Fruit fly (Drosophila melanogaster) whole organism, embryonic: Measurements from ENCODE around the gene Ada2a.

ENCODE experiments used
- Ada2b ChIP-seq: fragments of 200-800 bp; sonication (Bioruptor generic); IDR thresholded peaks from 2 replicates; pipeline ENCODE4 v1.3.6; 2022; ENCODE audit warnings: missing biosample characterization, missing genetic modification characterization
- Atf-2 ChIP-seq: fragments of 200-800 bp; sonication (Bioruptor generic); optimal IDR thresholded peaks from 2 replicates; lab custom pipeline; 2016; ENCODE audit warnings: missing biosample characterization, missing genetic modification characterization
- Atf6 ChIP-seq: fragments of 200-800 bp; sonication (Bioruptor generic); IDR thresholded peaks from 2 replicates; pipeline ENCODE4 v1.3.6; 2022; ENCODE audit warnings: missing biosample characterization, missing genetic modification characterization
- CG10209 ChIP-seq: fragments of 200-800 bp; sonication (Bioruptor generic); optimal IDR thresholded peaks from 3 replicates; lab custom pipeline; 2017; ENCODE audit warnings: missing biosample characterization, mild to moderate bottlenecking, missing genetic modification characterization, missing genetic modification reagents
- CG10366 ChIP-seq: fragments of 200-800 bp; sonication (Bioruptor generic); IDR thresholded peaks from 2 replicates; pipeline ENCODE4 v1.3.6; 2022; ENCODE audit warnings: missing biosample characterization, missing genetic modification characterization
- CG12155 ChIP-seq: fragments of 200-800 bp; sonication (Bioruptor generic); optimal IDR thresholded peaks from 3 replicates; lab custom pipeline; 2016; ENCODE audit warnings: missing biosample characterization, missing genetic modification characterization
- CG12219 ChIP-seq: fragments of 200-800 bp; sonication (Bioruptor generic); optimal IDR thresholded peaks from 3 replicates; lab custom pipeline; 2018; ENCODE audit warnings: missing biosample characterization, mild to moderate bottlenecking, missing genetic modification characterization
- CG12942 ChIP-seq: fragments of 200-800 bp; sonication (Bioruptor generic); optimal IDR thresholded peaks from 3 replicates; lab custom pipeline; 2016; ENCODE audit warnings: missing biosample characterization, missing genetic modification characterization
- CG13775 ChIP-seq: fragments of 200-800 bp; sonication (Bioruptor generic); optimal IDR thresholded peaks from 3 replicates; lab custom pipeline; 2017; ENCODE audit warnings: missing biosample characterization, mild to moderate bottlenecking, missing genetic modification characterization
- CG13894 ChIP-seq: fragments of 200-800 bp; sonication (Bioruptor generic); optimal IDR thresholded peaks from 3 replicates; lab custom pipeline; 2018; ENCODE audit warnings: missing biosample characterization, mild to moderate bottlenecking, missing genetic modification characterization, moderate library complexity
- CG14014 ChIP-seq: fragments of 200-800 bp; sonication (Bioruptor generic); IDR thresholded peaks from 2 replicates; pipeline ENCODE4 v1.3.6; 2022; ENCODE audit warnings: missing biosample characterization, missing genetic modification characterization
- CG15514 ChIP-seq: fragments of 200-800 bp; sonication (Bioruptor generic); optimal IDR thresholded peaks from 3 replicates; lab custom pipeline; 2017; ENCODE audit warnings: missing biosample characterization, missing genetic modification characterization, mild to moderate bottlenecking, moderate library complexity, missing genetic modification reagents
- CG18619 ChIP-seq: fragments of 200-800 bp; sonication (Bioruptor generic); optimal IDR thresholded peaks from 3 replicates; lab custom pipeline; 2017; ENCODE audit warnings: missing biosample characterization, mild to moderate bottlenecking, missing genetic modification characterization
- CG18764 ChIP-seq: fragments of 200-800 bp; sonication (Bioruptor generic); optimal IDR thresholded peaks from 3 replicates; lab custom pipeline; 2016; ENCODE audit warnings: missing biosample characterization, missing genetic modification characterization
- CG2875 ChIP-seq: fragments of 200-800 bp; sonication (Bioruptor generic); optimal IDR thresholded peaks from 2 replicates; lab custom pipeline; 2017; ENCODE audit warnings: missing biosample characterization, mild to moderate bottlenecking, missing genetic modification characterization, missing genetic modification reagents
- CG4282 ChIP-seq: fragments of 200-800 bp; sonication (Bioruptor generic); optimal IDR thresholded peaks from 2 replicates; lab custom pipeline; 2016; ENCODE audit warnings: missing biosample characterization, missing genetic modification characterization
- CG6654 ChIP-seq: fragments of 200-800 bp; sonication (Bioruptor generic); optimal IDR thresholded peaks from 2 replicates; lab custom pipeline; 2017; ENCODE audit warnings: missing biosample characterization, mild to moderate bottlenecking, missing genetic modification characterization
- CG7786 ChIP-seq: fragments of 200-800 bp; sonication (Bioruptor generic); optimal IDR thresholded peaks from 2 replicates; lab custom pipeline; 2016; ENCODE audit warnings: missing biosample characterization, missing genetic modification characterization
- CG7839 ChIP-seq: fragments of 200-800 bp; sonication (Bioruptor generic); optimal IDR thresholded peaks from 3 replicates; lab custom pipeline; 2018; ENCODE audit warnings: missing biosample characterization, mild to moderate bottlenecking, missing genetic modification characterization, moderate library complexity
- CG9609 ChIP-seq: fragments of 200-800 bp; sonication (Bioruptor generic); optimal IDR thresholded peaks from 3 replicates; lab custom pipeline; 2016; ENCODE audit warnings: missing biosample characterization, missing genetic modification characterization
- CoRest ChIP-seq: fragments of 200-800 bp; sonication (Bioruptor generic); optimal IDR thresholded peaks from 3 replicates; lab custom pipeline; 2018; ENCODE audit warnings: missing biosample characterization, mild to moderate bottlenecking, missing genetic modification characterization, moderate library complexity
- Dbx ChIP-seq: fragments of 200-800 bp; sonication (Bioruptor generic); IDR thresholded peaks from 3 replicates; pipeline ENCODE4 v1.3.6; 2022; ENCODE audit warnings: missing biosample characterization, missing genetic modification characterization
- Doc3 ChIP-seq: fragments of 200-800 bp; sonication (Bioruptor generic); IDR thresholded peaks from 3 replicates; pipeline ENCODE4 v1.3.6; 2022; ENCODE audit warnings: missing biosample characterization, missing genetic modification characterization; ENCODE audit not compliant: partially characterized antibody
- Dp ChIP-seq: fragments of 200-800 bp; sonication (Bioruptor generic); optimal IDR thresholded peaks from 2 replicates; lab custom pipeline; 2018; ENCODE audit warnings: missing biosample characterization, mild to moderate bottlenecking, missing genetic modification characterization, moderate library complexity
- Ets65A ChIP-seq: fragments of 200-800 bp; sonication (Bioruptor generic); peaks from one replicate; lab custom pipeline; 2016; ENCODE audit warnings: missing biosample characterization, missing genetic modification characterization
- Ets97D ChIP-seq: fragments of 200-800 bp; sonication (Bioruptor generic); optimal IDR thresholded peaks from 3 replicates; lab custom pipeline; 2016; ENCODE audit warnings: missing biosample characterization, missing genetic modification characterization
- HLH54F ChIP-seq: fragments of 200-800 bp; sonication (Bioruptor generic); optimal IDR thresholded peaks from 3 replicates; lab custom pipeline; 2016; ENCODE audit warnings: missing biosample characterization, missing genetic modification characterization
- Hsf ChIP-seq: fragments of 200-800 bp; sonication (Bioruptor generic); optimal IDR thresholded peaks from 3 replicates; lab custom pipeline; 2016; ENCODE audit warnings: missing biosample characterization, missing genetic modification characterization
- Mad ChIP-seq: fragments of 200-800 bp; sonication (Bioruptor generic); optimal IDR thresholded peaks from 2 replicates; lab custom pipeline; 2016; ENCODE audit warnings: missing biosample characterization, missing genetic modification characterization
- Med ChIP-seq: fragments of 200-800 bp; sonication (Bioruptor generic); peaks from one replicate; lab custom pipeline; 2016; ENCODE audit warnings: missing biosample characterization, missing genetic modification characterization, mild to moderate bottlenecking, inconsistent platforms, moderate library complexity
- Myb ChIP-seq: fragments of 200-800 bp; sonication (Bioruptor generic); optimal IDR thresholded peaks from 2 replicates; lab custom pipeline; 2016; ENCODE audit warnings: missing biosample characterization, missing genetic modification characterization
- Sox102F ChIP-seq: fragments of 200-800 bp; sonication (Bioruptor generic); optimal IDR thresholded peaks from 2 replicates; lab custom pipeline; 2018; ENCODE audit warnings: missing biosample characterization, mild to moderate bottlenecking, missing genetic modification characterization, moderate library complexity
- Sry-δ ChIP-seq: fragments of 200-800 bp; sonication (Bioruptor generic); optimal IDR thresholded peaks from 2 replicates; lab custom pipeline; 2016; ENCODE audit warnings: missing biosample characterization, missing genetic modification characterization
- ase ChIP-seq: fragments of 200-800 bp; sonication (Bioruptor generic); IDR thresholded peaks from 3 replicates; pipeline ENCODE4 v1.3.6; 2022; ENCODE audit warnings: missing biosample characterization, missing genetic modification characterization
- az2 ChIP-seq: fragments of 200-800 bp; sonication (Bioruptor generic); optimal IDR thresholded peaks from 3 replicates; lab custom pipeline; 2016; ENCODE audit warnings: missing biosample characterization, missing genetic modification characterization
- bab2 ChIP-seq: fragments of 200-800 bp; sonication (Bioruptor generic); optimal IDR thresholded peaks from 2 replicates; lab custom pipeline; 2016; ENCODE audit warnings: missing biosample characterization, missing genetic modification characterization
- bbx ChIP-seq: fragments of 200-800 bp; sonication (Bioruptor generic); IDR thresholded peaks from 2 replicates; pipeline ENCODE4 v1.3.6; 2022; ENCODE audit warnings: missing biosample characterization, missing genetic modification characterization; ENCODE audit not compliant: partially characterized antibody
- chn ChIP-seq: fragments of 200-800 bp; sonication (Bioruptor generic); optimal IDR thresholded peaks from 2 replicates; lab custom pipeline; 2016; ENCODE audit warnings: missing biosample characterization, missing genetic modification characterization
- crc ChIP-seq: fragments of 200-800 bp; sonication (Bioruptor generic); optimal IDR thresholded peaks from 2 replicates; lab custom pipeline; 2016; ENCODE audit warnings: missing biosample characterization, missing genetic modification characterization
- crp ChIP-seq, 2 experiments: fragments of 200-800 bp; sonication (Bioruptor generic); optimal IDR thresholded peaks; 2 replicates in 1 of 2; 3 replicates in 1 of 2; lab custom pipeline; 2017; ENCODE audit warnings: missing biosample characterization in 2 of 2, missing genetic modification characterization in 2 of 2, mild to moderate bottlenecking in 1 of 2, moderate library complexity in 1 of 2
- hbn ChIP-seq: fragments of 200-800 bp; sonication (Bioruptor generic); IDR thresholded peaks from 2 replicates; pipeline ENCODE4 v1.3.6; 2022; ENCODE audit warnings: missing biosample characterization, missing genetic modification characterization; ENCODE audit not compliant: partially characterized antibody
- lmd ChIP-seq: fragments of 200-800 bp; sonication (Bioruptor generic); IDR thresholded peaks from 2 replicates; pipeline ENCODE4 v1.3.6; 2022; ENCODE audit warnings: missing biosample characterization, missing genetic modification characterization
- org-1 ChIP-seq: fragments of 200-800 bp; sonication (Bioruptor generic); optimal IDR thresholded peaks from 2 replicates; lab custom pipeline; 2017; ENCODE audit warnings: missing biosample characterization, missing genetic modification characterization
- pb ChIP-seq: fragments of 200-800 bp; sonication (Bioruptor generic); optimal IDR thresholded peaks from 3 replicates; lab custom pipeline; 2016; ENCODE audit warnings: missing biosample characterization, missing genetic modification characterization
- phol ChIP-seq: fragments of 200-800 bp; sonication (Bioruptor generic); optimal IDR thresholded peaks from 3 replicates; lab custom pipeline; 2018; ENCODE audit warnings: missing biosample characterization, mild to moderate bottlenecking, missing genetic modification characterization, moderate library complexity
- slbo ChIP-seq: fragments of 200-800 bp; sonication (Bioruptor generic); IDR thresholded peaks from 2 replicates; pipeline ENCODE4 v1.3.6; 2022; ENCODE audit warnings: missing biosample characterization, missing genetic modification characterization
- tin ChIP-seq: fragments of 200-800 bp; sonication (Bioruptor generic); optimal IDR thresholded peaks from 3 replicates; lab custom pipeline; 2016; ENCODE audit warnings: missing biosample characterization, missing genetic modification characterization
- tio ChIP-seq: fragments of 200-800 bp; sonication (Bioruptor generic); optimal IDR thresholded peaks from 2 replicates; lab custom pipeline; 2017; ENCODE audit warnings: missing biosample characterization, missing genetic modification characterization, inconsistent platforms
- trem ChIP-seq: fragments of 200-800 bp; optimal IDR thresholded peaks from 3 replicates; lab custom pipeline; 2019; ENCODE audit warnings: missing biosample characterization, mild to moderate bottlenecking, missing genetic modification characterization, moderate library complexity
- unc-4 ChIP-seq: fragments of 200-800 bp; sonication (Bioruptor generic); IDR thresholded peaks from 2 replicates; pipeline ENCODE4 v1.3.6; 2022; ENCODE audit warnings: missing biosample characterization, missing genetic modification characterization; ENCODE audit not compliant: partially characterized antibody
- vfl ChIP-seq: fragments of 200-800 bp; sonication (Bioruptor generic); optimal IDR thresholded peaks from 2 replicates; lab custom pipeline; 2016; ENCODE audit warnings: missing biosample characterization, missing genetic modification characterization

The Ada2a gene

DNA sequence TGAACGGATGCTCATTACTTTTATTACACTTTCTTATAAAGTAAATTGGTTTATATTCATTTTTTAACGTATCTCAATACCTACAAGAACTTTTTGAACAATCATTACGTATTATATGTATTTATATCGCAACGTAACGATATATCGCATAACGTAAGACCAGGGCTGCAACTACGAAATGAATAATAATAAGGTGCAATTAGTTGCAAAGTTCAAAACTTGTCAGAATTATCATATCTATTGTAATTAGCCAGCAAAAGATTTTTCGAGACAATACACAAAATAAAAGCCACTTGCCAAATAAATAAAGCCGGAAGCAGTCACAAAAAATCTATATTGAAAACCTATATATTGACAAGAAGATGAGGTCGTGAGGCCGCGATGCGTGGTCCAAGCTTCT lies 40.0 kb downstream of the Ada2a start (continued):
- peak; percentile 10; the same call in 1 of the 2 replicates for TF ChIP-seq Atf6
- TF ChIP-seq trem: peak; percentile 20
- no peak for TF ChIP-seq CG13894
- TF ChIP-seq slbo (GFP tag; lab: Robert Waterston, UW): peak; percentile 46; the same call in 1 of the 2 replicates
- TF ChIP-seq tio: peak; percentile 13
- TF ChIP-seq crc (GFP tag; lab: Kevin White, UChicago): peak; percentile 29
- peak; percentile 48 for TF ChIP-seq Dp (GFP tag; lab: Kevin White, UChicago)
- TF ChIP-seq Ada2b (GFP tag; lab: Robert Waterston, UW): peak; percentile 47; the same call in 1 of the 2 replicates
- TF ChIP-seq CG18764 (GFP tag; lab: Kevin White, UChicago): peak; percentile 1
- TF ChIP-seq org-1: no peak
- TF ChIP-seq CG14014 (GFP tag; lab: Robert Waterston, UW): peak; percentile 48; the same call in 1 of the 2 replicates
- no peak for TF ChIP-seq CG10366 (GFP tag; lab: Robert Waterston, UW)
- TF ChIP-seq CG10209 (GFP tag; lab: Kevin White, UChicago): peak; percentile 3
- no peak for TF ChIP-seq CG12219
- peak; percentile 54 for TF ChIP-seq HLH54F (GFP tag; lab: Kevin White, UChicago)
- no peak for TF ChIP-seq crp (GFP tag; optimal IDR thresholded peaks at IDR 0.05; lab: Kevin White, UChicago)
- peak; percentile 35 for TF ChIP-seq az2 (GFP tag; lab: Kevin White, UChicago)
- TF ChIP-seq chn (GFP tag; lab: Kevin White, UChicago): no peak
- TF ChIP-seq CG6654 (GFP tag; lab: Kevin White, UChicago): no peak
- TF ChIP-seq hbn (GFP tag; lab: Robert Waterston, UW): peak; percentile 79
- peak; percentile 74 for TF ChIP-seq Sry-δ (GFP tag; lab: Kevin White, UChicago)
- peak; percentile 40 for TF ChIP-seq CG7839
- TF ChIP-seq Doc3 (GFP tag; lab: Robert Waterston, UW): peak; percentile 88
- TF ChIP-seq CG15514: peak; percentile 69
- peak; percentile 31 for TF ChIP-seq CG13775 (GFP tag; lab: Kevin White, UChicago)
- peak; percentile 46 for TF ChIP-seq bbx (GFP tag; lab: Robert Waterston, UW)
- TF ChIP-seq Sox102F: peak; percentile 40
- peak; percentile 41 for TF ChIP-seq CG12155
- TF ChIP-seq tin: peak; percentile 54
- no peak for TF ChIP-seq CG2875 (GFP tag; lab: Kevin White, UChicago)
- peak; percentile 42 for TF ChIP-seq CG7786 (GFP tag; lab: Kevin White, UChicago)
- peak; percentile 66 for TF ChIP-seq Hsf (GFP tag; lab: Kevin White, UChicago)
- peak; percentile 15 for TF ChIP-seq vfl (GFP tag; lab: Kevin White, UChicago)
- TF ChIP-seq CG18619 (GFP tag; lab: Kevin White, UChicago): no peak
- TF ChIP-seq Ets97D (GFP tag; lab: Kevin White, UChicago): peak; percentile 50
- TF ChIP-seq Dbx (GFP tag; lab: Robert Waterston, UW): peak; percentile 37; the same call in 1 of the 3 replicates
- peak; percentile 6 for TF ChIP-seq CG12942 (GFP tag; lab: Kevin White, UChicago)
- TF ChIP-seq pb: no peak
- TF ChIP-seq Atf-2 (GFP tag; lab: Kevin White, UChicago): peak; percentile 40
- TF ChIP-seq ase (GFP tag; lab: Robert Waterston, UW): no peak
- TF ChIP-seq Ets65A (GFP tag; lab: Kevin White, UChicago): peak; percentile 92
- peak; percentile 35 for TF ChIP-seq CG4282 (GFP tag; lab: Kevin White, UChicago)
- peak; percentile 38 for TF ChIP-seq bab2 (GFP tag; lab: Kevin White, UChicago)
- TF ChIP-seq CG9609 (GFP tag; lab: Kevin White, UChicago): peak; percentile 26
- TF ChIP-seq unc-4 (GFP tag; lab: Robert Waterston, UW): peak; percentile 87
- TF ChIP-seq lmd (GFP tag; lab: Robert Waterston, UW): peak; percentile 25; the same call in 1 of the 2 replicates
- TF ChIP-seq Myb (GFP tag; lab: Kevin White, UChicago): peak; percentile 53
- peak; percentile 37 for TF ChIP-seq CoRest (tag; lab: Kevin White, UChicago)
- peak; percentile 3 for TF ChIP-seq Mad
- peak; percentile 93 for TF ChIP-seq Med (GFP tag; lab: Kevin White, UChicago)
- peak; percentile 37 for TF ChIP-seq phol
